Worm (Caenorhabditis elegans) whole organism, dauer: ENCODE results near the gene ttr-9.

Experiments
- unc-62 ChIP-seq: sonication (generic microtip); optimal IDR thresholded peaks from 2 replicates; lab custom pipeline; 2017; ENCODE audit warnings: missing biosample characterization, missing genetic modification reagents, missing genetic modification characterization

ttr-9 gene

DNA sequence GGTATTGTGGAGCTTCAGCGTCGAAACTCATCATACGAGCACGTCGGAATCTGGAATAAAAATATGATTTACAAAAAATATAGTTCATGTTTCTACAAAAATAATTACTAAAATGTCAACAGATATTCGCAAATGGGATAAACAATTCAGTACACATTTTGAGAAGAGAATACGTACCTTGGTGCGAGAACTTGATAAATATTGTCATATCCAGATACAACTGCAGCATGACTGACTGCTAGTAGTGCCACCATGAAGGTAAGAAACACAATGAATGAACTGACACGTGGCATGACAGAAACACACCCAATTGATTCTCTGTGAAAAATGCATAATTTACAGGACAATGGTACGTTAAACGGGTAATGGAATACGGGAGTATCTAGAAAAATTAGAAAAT lies 12.5 kb upstream of the ttr-9 start, which contains the start of gene nlp-35:
Gene nlp-35 (minus strand): TSS at position 319 of the 400 bp plus-strand sequence.
- TF ChIP-seq unc-62: no peak

DNA sequence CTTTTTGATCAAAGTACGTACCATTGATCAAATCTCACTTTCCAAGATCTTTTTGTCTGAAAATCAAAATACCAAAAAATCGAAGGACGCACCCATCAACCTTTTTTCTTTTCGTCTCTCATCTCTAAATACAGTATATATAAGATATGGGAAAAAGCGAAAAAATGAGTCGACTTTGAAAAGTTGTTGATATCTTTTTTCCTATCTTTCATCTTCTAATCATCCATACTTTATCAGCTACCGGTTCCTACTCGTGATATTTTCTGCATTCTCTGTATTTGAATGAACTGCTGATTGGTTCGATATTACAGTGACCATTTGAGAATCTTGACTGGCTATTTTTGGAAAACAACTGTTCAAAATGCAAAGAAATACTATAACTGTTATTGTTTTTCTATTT lies 10.7 kb upstream of the ttr-9 start, which contains the start of gene C33A12.19:
Gene C33A12.19 (plus strand): TSS at position 169 of the 400 bp plus-strand sequence.
- TF ChIP-seq unc-62: no peak

DNA sequence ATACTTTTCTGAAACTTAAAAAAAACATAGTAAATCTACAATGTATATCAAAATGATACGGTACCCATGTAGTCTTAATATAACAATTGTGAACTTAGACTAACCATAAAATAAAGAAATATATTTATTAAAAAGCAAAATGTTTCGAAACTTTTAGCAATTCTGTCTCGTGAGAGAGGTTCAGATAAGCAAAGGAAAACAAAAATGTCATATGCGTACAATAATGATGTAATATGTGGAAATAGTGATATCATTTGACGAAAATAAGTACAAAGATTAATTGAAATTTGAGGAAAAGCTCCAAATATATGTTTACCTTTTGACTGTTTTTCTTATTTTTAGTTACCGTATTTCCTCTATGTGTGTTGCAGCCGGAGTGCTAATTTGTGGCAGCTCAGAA lies 8.0 kb upstream of the ttr-9 start:
- TF ChIP-seq unc-62: no peak

DNA sequence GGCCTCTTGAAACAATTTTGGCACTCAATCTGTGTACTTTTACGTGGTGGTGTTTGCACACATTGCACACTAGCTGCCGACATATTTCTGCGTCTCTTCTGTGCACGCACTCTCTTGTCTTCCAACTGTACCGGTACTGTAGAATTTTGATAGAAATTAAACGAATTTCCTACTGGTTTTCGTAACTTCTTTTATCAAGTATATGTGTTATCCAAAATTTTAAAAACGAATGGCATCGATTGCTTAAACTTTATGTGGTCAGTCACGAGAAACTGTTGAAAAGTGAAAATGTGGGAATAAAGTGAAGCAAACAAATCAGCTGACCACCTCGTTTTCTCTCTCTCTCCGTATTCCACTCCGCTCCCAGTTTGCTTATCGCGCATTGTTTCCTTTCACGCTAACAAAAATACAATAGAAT lies 7.2 kb upstream of the ttr-9 start:
- TF ChIP-seq unc-62: no peak

DNA sequence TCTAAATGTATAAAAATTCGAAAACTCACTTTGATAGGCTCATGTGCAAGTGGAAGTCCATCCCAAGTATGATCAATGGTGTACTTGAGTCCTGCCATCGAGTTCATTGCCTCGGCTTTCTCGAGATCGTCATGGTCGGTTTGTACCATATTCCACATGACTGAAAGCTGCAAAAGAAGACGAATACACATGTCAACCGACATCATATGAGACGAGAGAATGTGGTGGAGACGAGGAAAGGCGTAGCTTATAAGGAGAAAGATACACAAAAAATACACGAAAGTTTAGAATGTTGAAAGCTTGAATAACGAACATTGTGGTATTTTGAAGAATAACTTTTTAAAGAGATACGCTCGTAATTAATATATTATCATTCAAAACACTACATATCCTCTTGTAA lies 6.7 kb upstream of the ttr-9 start, which contains the start of gene C33A12.3:
Gene C33A12.3 (minus strand): TSS at position 167 of the 400 bp plus-strand sequence.
- no peak for TF ChIP-seq unc-62

DNA sequence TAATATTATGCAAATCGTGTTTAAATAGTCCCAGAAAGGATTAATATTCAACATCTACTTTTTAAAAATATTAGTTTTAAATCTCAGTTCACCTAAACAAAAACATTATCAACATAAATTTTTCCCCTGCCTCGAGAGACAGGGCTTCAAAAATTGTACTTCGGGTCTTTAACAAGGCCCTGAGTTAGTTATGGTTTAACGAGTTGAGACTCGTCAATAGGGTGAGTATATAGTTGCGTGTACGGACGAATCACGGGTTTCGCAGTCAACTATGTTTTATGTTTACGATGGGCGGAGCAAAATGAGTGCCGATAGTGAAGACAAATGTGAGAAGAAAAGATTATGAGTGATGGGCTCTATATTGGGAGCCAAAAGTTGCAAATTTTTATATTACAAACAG lies 5.5 kb upstream of the ttr-9 start:
- TF ChIP-seq unc-62: no peak

DNA sequence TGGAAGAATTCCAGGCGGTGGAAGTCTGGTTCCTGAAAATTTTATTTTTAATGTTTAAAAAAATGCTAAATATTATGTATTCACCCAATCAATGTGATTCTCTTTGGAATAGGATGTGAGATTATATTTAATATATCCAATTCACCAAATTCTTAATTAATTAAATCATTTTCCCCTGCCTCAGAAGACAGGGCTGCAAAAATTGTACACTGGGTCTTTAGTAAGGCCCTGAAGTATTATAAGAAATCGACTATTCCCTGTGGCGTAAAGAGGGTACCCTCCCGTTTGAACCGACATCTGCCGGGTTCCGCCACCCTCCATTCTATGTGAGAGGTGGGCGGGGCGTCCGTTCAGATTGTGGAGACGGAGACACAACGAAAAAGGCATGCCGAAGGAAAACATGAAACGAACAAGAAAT lies 5.1 kb upstream of the ttr-9 start:
- TF ChIP-seq unc-62: no peak

DNA sequence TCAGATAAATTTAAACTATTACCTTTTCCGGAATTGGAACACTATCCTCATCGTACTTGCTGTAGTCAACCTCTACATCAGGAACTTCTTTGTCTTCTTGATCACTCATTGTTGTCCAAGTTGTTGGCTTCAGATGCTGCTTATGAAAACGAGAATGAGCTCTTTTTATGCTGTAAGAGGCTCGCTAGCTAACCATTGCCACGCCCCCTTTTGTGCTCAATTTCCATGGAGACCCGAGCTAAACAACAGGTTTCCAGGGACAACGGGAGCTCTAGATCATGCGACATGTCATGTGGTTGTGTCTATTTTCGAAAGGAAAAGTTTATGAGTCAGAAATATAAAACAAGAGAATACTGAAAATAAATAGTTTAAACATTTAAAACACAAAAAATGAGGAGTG lies 4.3 kb upstream of the ttr-9 start, which contains the start of gene C33A12.4:
Gene C33A12.4 (minus strand): TSS at position 131 of the 400 bp plus-strand sequence.
- TF ChIP-seq unc-62: no peak

DNA sequence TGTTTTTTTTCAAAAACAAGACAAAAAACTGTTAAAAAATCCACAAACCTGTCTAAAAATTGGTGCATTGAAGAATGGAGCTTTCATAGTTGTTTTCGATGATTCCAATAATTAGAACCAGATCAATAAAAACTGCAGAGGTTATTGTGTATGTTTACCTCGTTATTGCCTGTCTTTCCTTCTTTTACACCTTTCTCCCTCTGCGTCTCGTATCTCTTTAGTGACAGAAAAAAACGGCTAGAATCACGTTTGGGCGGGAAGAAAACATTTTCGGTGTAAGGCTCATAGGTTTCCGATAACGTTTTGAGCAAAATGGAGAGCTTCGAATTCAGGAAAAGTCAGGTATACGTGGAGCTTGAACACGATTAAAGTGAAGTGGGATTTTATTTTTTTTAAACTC lies 2.5 kb upstream of the ttr-9 start, which contains the start of gene ethe-1:
Gene ethe-1 (minus strand): TSS at position 150 of the 400 bp plus-strand sequence.
- TF ChIP-seq unc-62: no peak

DNA sequence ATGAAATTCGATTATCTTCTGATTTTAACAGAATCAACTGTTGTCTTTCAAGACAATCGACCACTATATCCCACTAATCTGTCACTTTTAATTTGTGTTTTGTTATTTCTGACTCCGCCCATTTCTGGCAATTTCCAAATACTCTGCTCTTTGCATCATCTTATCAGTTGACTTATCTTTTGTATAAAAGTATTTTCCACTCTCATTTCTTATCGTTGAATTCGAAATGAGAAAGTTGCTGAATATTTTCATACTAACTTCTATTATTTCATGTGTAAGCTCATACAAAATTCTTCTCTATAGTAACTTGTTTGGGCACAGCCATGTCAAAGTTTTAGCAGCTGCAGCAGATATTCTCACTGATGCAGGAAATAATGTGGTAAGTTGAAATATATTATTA lies 6.1 kb downstream of the ttr-9 start, which contains the start of gene ugt-21:
Gene ugt-21 (plus strand): TSS at position 212 of the 400 bp plus-strand sequence.
- TF ChIP-seq unc-62: no peak

DNA sequence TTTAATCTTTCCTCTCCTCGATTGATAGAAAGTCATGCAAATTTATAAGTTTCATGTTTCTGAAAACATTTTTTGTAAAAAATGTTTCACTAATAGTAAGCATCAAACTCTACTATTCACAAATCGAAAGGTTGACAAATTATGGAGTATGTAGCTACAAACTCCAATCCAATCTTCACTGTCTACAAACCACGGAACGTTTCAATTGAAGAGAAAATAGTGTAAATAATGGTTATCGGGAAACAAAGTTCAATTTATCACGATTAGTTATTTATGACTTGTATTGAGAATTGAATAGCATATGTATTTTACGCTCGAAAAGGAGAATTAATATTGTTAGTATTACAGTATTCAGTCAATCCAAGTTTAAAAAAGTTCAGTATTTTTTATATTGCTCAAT lies 6.5 kb downstream of the ttr-9 start:
- no peak for TF ChIP-seq unc-62

DNA sequence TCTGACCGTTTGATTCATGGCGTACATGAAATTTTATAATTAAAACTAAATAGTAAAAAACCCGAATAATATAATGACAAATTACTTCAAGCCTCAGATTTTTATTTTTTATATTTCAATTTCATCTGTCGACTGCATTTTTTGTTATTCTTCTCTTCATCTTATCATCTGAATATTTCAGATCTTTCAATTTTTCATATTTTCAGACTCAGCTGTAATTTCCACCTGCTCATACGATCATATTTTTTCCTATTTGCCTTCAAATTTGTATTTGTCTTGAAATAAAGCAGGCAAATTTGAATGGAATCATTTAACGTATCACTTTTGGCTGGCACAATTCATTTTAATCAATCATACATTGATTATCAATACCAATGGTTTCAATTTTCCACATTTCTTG lies 8.1 kb downstream of the ttr-9 start, which contains the start of gene sru-4:
Gene sru-4 (plus strand): TSS at position 301 of the 400 bp plus-strand sequence.
- TF ChIP-seq unc-62: no peak

DNA sequence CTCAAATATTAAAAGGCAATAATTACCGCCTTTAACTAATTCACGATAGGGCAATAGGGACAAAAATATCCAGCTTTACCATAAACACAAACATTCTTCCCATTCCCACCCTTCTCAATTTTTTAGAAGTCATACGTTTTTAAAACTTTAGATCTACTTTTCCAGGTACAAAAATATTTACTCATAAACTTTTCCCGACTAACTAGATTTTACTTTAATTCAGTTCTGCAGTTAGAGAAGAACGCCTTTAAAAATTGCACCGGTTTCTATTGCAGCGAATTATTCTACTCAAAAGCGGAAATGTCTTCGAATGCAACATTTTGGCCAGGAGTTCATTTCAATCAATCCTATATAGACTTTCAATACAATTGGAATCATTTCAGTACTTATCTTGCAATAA lies 9.8 kb downstream of the ttr-9 start, which contains the start of gene sru-3:
Gene sru-3 (plus strand): TSS at position 301 of the 400 bp plus-strand sequence.
- TF ChIP-seq unc-62: no peak

DNA sequence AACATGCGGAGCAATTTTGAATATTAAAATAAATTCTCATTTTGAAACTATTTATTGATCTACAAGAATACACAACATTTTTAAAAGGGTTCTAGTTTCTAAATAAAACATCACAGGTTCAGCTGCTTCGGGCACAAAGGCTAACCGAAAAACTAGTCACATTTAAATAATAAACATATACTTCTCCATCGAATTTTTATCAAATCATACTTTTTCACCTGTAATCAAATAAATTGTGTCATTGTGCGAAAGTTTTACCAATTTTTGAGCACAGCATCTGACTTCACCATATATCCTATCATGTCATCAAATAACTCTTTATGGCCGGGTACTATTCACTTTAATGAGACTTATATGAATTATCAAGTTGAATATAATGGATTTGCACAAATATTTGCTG lies 15.8 kb downstream of the ttr-9 start, which contains the start of gene sru-6:
Gene sru-6 (plus strand): TSS at position 301 of the 400 bp plus-strand sequence.
- TF ChIP-seq unc-62: no peak

DNA sequence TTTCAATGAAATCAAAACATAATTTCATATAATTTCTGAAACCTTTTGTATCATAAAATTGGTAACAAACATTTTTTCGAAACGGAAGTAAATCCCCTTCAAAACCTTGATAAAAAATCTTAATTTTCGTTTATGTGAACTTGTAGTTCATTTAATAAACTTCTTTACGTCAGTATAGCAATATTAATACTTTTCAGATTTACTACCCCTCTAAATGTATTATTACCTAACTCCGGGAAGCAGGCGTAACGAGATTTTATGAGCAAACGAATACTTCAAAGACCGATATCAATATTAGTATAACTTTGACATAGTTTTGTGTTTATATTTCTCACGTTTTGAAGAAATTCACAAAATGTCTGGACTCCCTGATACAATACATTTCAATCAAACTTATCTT lies 17.8 kb downstream of the ttr-9 start, which contains the start of gene sru-1:
Gene sru-1 (plus strand): TSS at position 301 of the 400 bp plus-strand sequence.
- no peak for TF ChIP-seq unc-62

DNA sequence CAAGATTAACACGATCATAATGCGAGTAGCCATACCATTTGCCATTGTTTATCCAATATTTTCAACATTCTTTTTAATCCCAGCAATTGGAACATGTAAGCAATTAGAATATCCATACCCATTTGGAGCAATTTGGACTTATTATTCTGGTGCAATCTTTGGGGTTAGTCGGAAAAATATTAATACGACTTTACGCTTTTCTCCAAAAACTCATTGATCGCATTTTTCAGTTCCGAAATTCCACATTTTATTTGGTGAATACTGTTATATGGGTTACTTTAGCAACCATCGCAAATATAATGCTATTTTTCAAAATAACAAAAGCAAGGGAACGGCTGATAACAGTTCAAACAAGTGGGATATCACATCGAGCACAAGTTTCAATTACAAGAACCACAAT lies 19.4 kb downstream of the ttr-9 start:
- TF ChIP-seq unc-62: no peak

DNA sequence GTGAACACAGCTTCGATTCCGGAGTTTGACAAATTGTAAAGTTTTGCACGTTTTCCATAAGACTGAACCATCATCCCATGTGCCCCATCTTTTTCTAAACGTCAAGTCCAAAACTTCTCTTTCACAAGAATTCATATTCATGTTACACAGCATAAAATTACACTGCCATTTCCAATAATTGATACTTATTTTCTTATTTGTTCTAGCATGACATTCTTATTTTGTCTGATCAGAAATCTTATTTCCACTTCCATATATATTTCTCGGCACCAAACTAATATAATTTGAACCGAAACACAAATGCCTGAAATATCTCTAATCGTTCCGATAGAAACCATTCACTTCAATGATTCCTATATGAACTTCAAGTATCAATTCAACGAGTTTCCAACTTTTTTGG lies 20.2 kb downstream of the ttr-9 start, which contains the start of gene sru-2:
Gene sru-2 (plus strand): TSS at position 301 of the 400 bp plus-strand sequence.
- TF ChIP-seq unc-62: no peak

DNA sequence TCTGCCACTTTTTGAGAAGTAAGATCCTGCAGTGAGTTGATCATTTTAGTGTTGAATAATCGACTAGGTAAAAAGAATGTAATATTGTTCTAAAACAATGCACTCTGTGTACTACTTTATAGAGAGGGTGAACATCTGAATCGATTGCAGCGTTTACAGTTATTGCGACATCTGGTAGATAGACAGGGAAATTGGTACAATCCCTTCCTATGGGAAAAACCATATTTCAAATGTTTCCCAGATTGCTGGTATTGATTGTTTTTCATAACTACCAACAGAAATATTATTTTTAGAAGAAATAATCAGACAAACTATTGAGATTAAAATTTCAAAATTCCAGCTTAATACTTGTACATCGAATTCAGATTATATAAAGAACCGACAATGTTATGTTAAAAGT lies 21.1 kb downstream of the ttr-9 start, which contains the start of gene gadr-2:
Gene gadr-2 (minus strand): TSS at position 101 of the 400 bp plus-strand sequence.
- TF ChIP-seq unc-62: no peak
